Worm (Caenorhabditis elegans) whole organism, L4 larva: ENCODE results near the gene sra-33.

Experiments
- R02D3.7 ChIP-seq: fragments of 150-350 bp; sonication (generic microtip); optimal IDR thresholded peaks from 3 replicates; lab custom pipeline; 2014; ENCODE audit warnings: missing biosample characterization, missing genetic modification characterization
- T20F7.1 ChIP-seq: fragments of 200-800 bp; sonication (Bioruptor generic); optimal IDR thresholded peaks from 2 replicates; lab custom pipeline; 2018; ENCODE audit warnings: mild to moderate bottlenecking, missing genetic modification characterization, missing compliant biosample characterization
- T26A8.4 ChIP-seq: fragments of 200-800 bp; sonication (Bioruptor generic); IDR thresholded peaks from 2 replicates; pipeline ENCODE4 v1.3.6; 2022; ENCODE audit warnings: missing genetic modification characterization, missing compliant biosample characterization
- Y105C5A.15 ChIP-seq: fragments of 200-800 bp; sonication (Bioruptor generic); IDR thresholded peaks from 2 replicates; pipeline ENCODE4 v1.3.6; 2022; ENCODE audit warnings: missing genetic modification characterization, missing compliant biosample characterization
- ZK337.2 ChIP-seq: fragments of 200-800 bp; sonication (Bioruptor generic); IDR thresholded peaks from 2 replicates; pipeline ENCODE4 v1.3.6; 2022; ENCODE audit warnings: missing genetic modification reagents, missing genetic modification characterization, missing compliant biosample characterization
- aha-1 ChIP-seq: fragments of 150-350 bp; peaks from one replicate; lab custom pipeline; 2014; ENCODE audit warnings: missing biosample characterization, missing genetic modification characterization
- ama-1 ChIP-seq: fragments of 150-350 bp; optimal IDR thresholded peaks from 2 replicates; lab custom pipeline; 2014; ENCODE audit warnings: inconsistent platforms, mixed read lengths
- ceh-20 ChIP-seq: fragments of 200-800 bp; sonication (Bioruptor generic); IDR thresholded peaks from 2 replicates; pipeline ENCODE4 v1.3.6; 2022; ENCODE audit warnings: missing genetic modification reagents, missing genetic modification characterization, missing compliant biosample characterization
- ceh-62 ChIP-seq: sonication (generic microtip); optimal IDR thresholded peaks from 2 replicates; lab custom pipeline; 2017; ENCODE audit warnings: missing biosample characterization, missing genetic modification characterization
- ces-1 ChIP-seq: fragments of 150-350 bp; sonication (generic microtip); optimal IDR thresholded peaks from 4 replicates; lab custom pipeline; 2014; ENCODE audit warnings: missing biosample characterization, missing genetic modification reagents, missing genetic modification characterization
- cey-2 ChIP-seq: sonication (generic microtip); optimal IDR thresholded peaks from 3 replicates; lab custom pipeline; 2017; ENCODE audit warnings: missing genetic modification characterization, mild to moderate bottlenecking, missing compliant biosample characterization, antibody characterized with exemption, borderline replicate concordance; ENCODE audit not compliant: insufficient read depth
- dmd-6 ChIP-seq: fragments of 200-800 bp; sonication (Bioruptor generic); IDR thresholded peaks from 2 replicates; pipeline ENCODE4 v1.3.6; 2022; ENCODE audit warnings: missing genetic modification reagents, missing genetic modification characterization, missing compliant biosample characterization
- dpl-1 ChIP-seq: fragments of 150-350 bp; optimal IDR thresholded peaks from 2 replicates; lab custom pipeline; 2014; ENCODE audit warnings: missing biosample characterization, missing genetic modification reagents, missing genetic modification characterization
- duxl-1 ChIP-seq: sonication (generic microtip); optimal IDR thresholded peaks from 2 replicates; lab custom pipeline; 2016; ENCODE audit warnings: mild to moderate bottlenecking, missing genetic modification characterization, moderate library complexity, missing compliant biosample characterization; ENCODE audit not compliant: poor library complexity
- dve-1 ChIP-seq: sonication (generic microtip); optimal IDR thresholded peaks from 2 replicates; lab custom pipeline; 2017; ENCODE audit warnings: antibody characterized with exemption, mild to moderate bottlenecking, missing genetic modification characterization, missing compliant biosample characterization; ENCODE audit not compliant: insufficient read depth
- gei-8 ChIP-seq: fragments of 200-800 bp; sonication (Bioruptor generic); optimal IDR thresholded peaks from 2 replicates; lab custom pipeline; 2018; ENCODE audit warnings: mild to moderate bottlenecking, missing genetic modification characterization, missing compliant biosample characterization
- hlh-11 ChIP-seq: fragments of 200-800 bp; sonication (Bioruptor generic); optimal IDR thresholded peaks from 2 replicates; lab custom pipeline; 2018; ENCODE audit warnings: mild to moderate bottlenecking, missing genetic modification characterization, missing compliant biosample characterization
- hlh-30 ChIP-seq: sonication (generic microtip); optimal IDR thresholded peaks from 2 replicates; lab custom pipeline; 2017; ENCODE audit warnings: antibody characterized with exemption, mild to moderate bottlenecking, missing genetic modification characterization, missing compliant biosample characterization; ENCODE audit not compliant: insufficient read depth
- hmg-1.1 ChIP-seq: fragments of 200-800 bp; sonication (Bioruptor generic); IDR thresholded peaks from 2 replicates; pipeline ENCODE4 v1.3.6; 2022; ENCODE audit warnings: missing genetic modification reagents, missing genetic modification characterization, missing compliant biosample characterization
- lin-38 ChIP-seq: fragments of 200-800 bp; sonication (Bioruptor generic); IDR thresholded peaks from 2 replicates; pipeline ENCODE4 v1.3.6; 2022; ENCODE audit warnings: missing genetic modification reagents, missing genetic modification characterization, missing compliant biosample characterization
- lsy-2 ChIP-seq, 2 experiments: fragments of 150-350 bp in 1 of 2; sonication (generic microtip) in 1 of 2; optimal IDR thresholded peaks; 2 replicates each; lab custom pipeline; 2014 to 2017; ENCODE audit warnings: missing biosample characterization in 2 of 2, missing genetic modification characterization in 2 of 2
- mdt-29 ChIP-seq: fragments of 200-800 bp; sonication (Bioruptor generic); IDR thresholded peaks from 2 replicates; pipeline ENCODE4 v1.3.6; 2022; ENCODE audit warnings: missing genetic modification reagents, missing genetic modification characterization, missing compliant biosample characterization
- mep-1 ChIP-seq: fragments of 150-350 bp; sonication (generic microtip); optimal IDR thresholded peaks from 3 replicates; lab custom pipeline; 2014; ENCODE audit warnings: missing biosample characterization, missing genetic modification characterization
- mes-2 ChIP-seq: sonication (generic microtip); optimal IDR thresholded peaks from 2 replicates; lab custom pipeline; 2016; ENCODE audit warnings: missing genotype, mild to moderate bottlenecking, missing genetic modification characterization, missing compliant biosample characterization; ENCODE audit not compliant: poor library complexity, severe bottlenecking
- mxl-3 ChIP-seq: fragments of 200-800 bp; sonication (Bioruptor generic); optimal IDR thresholded peaks from 2 replicates; lab custom pipeline; 2018; ENCODE audit warnings: mild to moderate bottlenecking, missing genetic modification characterization, missing compliant biosample characterization
- nhr-10 ChIP-seq: fragments of 150-350 bp; optimal IDR thresholded peaks from 2 replicates; lab custom pipeline; 2014; ENCODE audit warnings: missing biosample characterization, missing genetic modification characterization
- nhr-11 ChIP-seq: fragments of 150-350 bp; optimal IDR thresholded peaks from 2 replicates; lab custom pipeline; 2014; ENCODE audit warnings: missing biosample characterization, missing genetic modification characterization
- nhr-28 ChIP-seq: fragments of 150-350 bp; optimal IDR thresholded peaks from 2 replicates; lab custom pipeline; 2014; ENCODE audit warnings: missing biosample characterization, missing genetic modification characterization
- nhr-6 ChIP-seq: fragments of 150-350 bp; optimal IDR thresholded peaks from 2 replicates; lab custom pipeline; 2014; ENCODE audit warnings: missing biosample characterization, missing genetic modification characterization
- nhr-77 ChIP-seq: fragments of 150-350 bp; optimal IDR thresholded peaks from 2 replicates; lab custom pipeline; 2014; ENCODE audit warnings: missing biosample characterization, missing genetic modification characterization
- pha-4 ChIP-seq, 2 experiments: fragments of 150-350 bp in 1 of 2; fragments of 200-800 bp in 1 of 2; sonication (Bioruptor generic) in 1 of 2; IDR thresholded peaks in 1 of 2; optimal IDR thresholded peaks in 1 of 2; 2 replicates each; pipeline versions ENCODE4 v1.3.6 to Lab custom; 2014 to 2022; ENCODE audit warnings: missing genetic modification characterization in 2 of 2, missing genetic modification reagents in 2 of 2, missing biosample characterization in 1 of 2, missing compliant biosample characterization in 1 of 2
- pqm-1 ChIP-seq: sonication (generic microtip); optimal IDR thresholded peaks from 2 replicates; lab custom pipeline; 2017; ENCODE audit warnings: missing biosample characterization, missing genetic modification characterization
- snpc-4 ChIP-seq: fragments of 150-350 bp; optimal IDR thresholded peaks from 2 replicates; lab custom pipeline; 2014; ENCODE audit warnings: missing biosample characterization, missing genetic modification characterization
- spr-3 ChIP-seq: fragments of 200-800 bp; sonication (Bioruptor generic); optimal IDR thresholded peaks from 2 replicates; lab custom pipeline; 2018; ENCODE audit warnings: mild to moderate bottlenecking, missing genetic modification characterization, missing compliant biosample characterization
- tra-1 ChIP-seq: fragments of 200-800 bp; sonication (Bioruptor generic); IDR thresholded peaks from 2 replicates; pipeline ENCODE4 v1.3.6; 2022; ENCODE audit warnings: missing genetic modification reagents, missing genetic modification characterization, missing compliant biosample characterization
- unc-130 ChIP-seq: sonication (generic microtip); optimal IDR thresholded peaks from 2 replicates; lab custom pipeline; 2016; ENCODE audit warnings: missing genetic modification reagents, missing genetic modification characterization, missing compliant biosample characterization
- unc-62 ChIP-seq, 3 experiments: fragments of 150-350 bp in 1 of 3; sonication (generic microtip); optimal IDR thresholded peaks in 2 of 3; peaks in 1 of 3; 1 replicate in 1 of 3; 2 replicates in 2 of 3; lab custom pipeline; 2014 to 2017; ENCODE audit warnings: missing biosample characterization in 3 of 3, missing genetic modification characterization in 3 of 3, missing genetic modification reagents in 3 of 3, missing genotype in 1 of 3
- zfp-2 ChIP-seq: sonication (generic microtip); optimal IDR thresholded peaks from 2 replicates; lab custom pipeline; 2016; ENCODE audit warnings: mild to moderate bottlenecking, missing genetic modification characterization, missing compliant biosample characterization
- zip-11 ChIP-seq: fragments of 200-800 bp; sonication (Bioruptor generic); IDR thresholded peaks from 2 replicates; pipeline ENCODE4 v1.3.6; 2022; ENCODE audit warnings: missing genetic modification characterization, missing compliant biosample characterization

The sra-33 gene

DNA sequence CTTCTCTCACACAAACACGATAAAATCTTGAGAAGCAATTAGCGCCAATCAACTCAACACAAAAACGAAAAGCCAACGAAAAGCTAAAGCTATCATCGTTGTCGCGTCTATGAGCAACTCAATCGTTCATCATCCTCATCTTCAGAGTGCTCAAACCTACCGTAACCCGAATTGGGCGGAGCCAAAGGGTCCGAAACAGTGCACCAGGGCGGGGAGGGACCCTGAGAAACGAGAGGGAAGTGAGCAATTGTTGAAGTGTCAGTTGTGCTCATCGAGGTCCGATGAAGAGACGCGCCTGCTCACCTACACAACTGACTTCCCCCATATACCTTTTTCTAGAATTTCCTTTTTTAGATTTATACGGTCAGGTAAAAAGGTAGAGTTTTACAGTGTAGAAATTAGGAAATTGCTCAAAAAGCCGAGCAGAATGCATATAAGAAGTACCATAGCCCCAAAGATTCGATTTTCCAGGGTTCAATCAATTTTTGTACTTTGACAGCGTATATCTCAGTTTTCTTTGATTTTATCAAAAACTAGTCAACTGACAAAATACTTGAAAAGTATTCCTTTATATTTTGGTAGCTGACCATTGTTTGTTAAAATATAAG, 18.6 kb downstream of the sra-33 start, which contains the start of gene hlh-1 (continued):
- no peak for TF ChIP-seq T26A8.4
- no peak for TF ChIP-seq nhr-6 (tag; lab: Kevin White, UChicago)
- no peak for TF ChIP-seq zip-11
- TF ChIP-seq nhr-11 (tag; lab: Kevin White, UChicago), result peak; percentile 47

DNA sequence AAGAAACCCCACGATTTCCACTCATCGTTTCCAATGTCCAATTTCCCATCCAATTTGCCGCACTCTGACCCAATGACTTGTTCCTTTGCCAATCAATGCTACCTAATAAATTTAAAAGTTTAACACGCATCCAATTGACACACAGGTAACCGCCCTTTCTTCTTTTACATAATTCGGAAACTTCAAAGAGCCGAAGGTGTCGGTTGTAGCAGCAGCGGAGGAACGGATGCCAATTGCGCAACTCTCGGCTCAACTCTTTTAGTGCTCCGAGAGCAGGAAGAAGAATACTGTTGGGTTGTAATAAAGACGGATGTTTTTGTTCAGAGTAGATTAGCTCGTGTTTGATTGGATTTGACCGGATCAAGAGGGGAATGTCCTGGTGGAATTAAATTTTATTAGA, 19.8 kb downstream of the sra-33 start:
- TF ChIP-seq unc-62 (GFP tag; optimal IDR thresholded peaks at IDR 0.05 in 1 of 2; lab: Kevin White, UChicago) (peak in 1 of 2 experiments; percentile 11), unc-62 (tag; optimal IDR thresholded peaks at IDR 0.05; lab: Kevin White, UChicago) (no peak), R02D3.7 (no peak), hlh-30 (tag; lab: Kevin White, UChicago) (no peak), ces-1 (GFP tag; lab: Kevin White, UChicago) (no peak), tra-1 (GFP tag; lab: Robert Waterston, UW) (no peak), aha-1 (peak; percentile 14), duxl-1 (tag; lab: Kevin White, UChicago) (no peak)

DNA sequence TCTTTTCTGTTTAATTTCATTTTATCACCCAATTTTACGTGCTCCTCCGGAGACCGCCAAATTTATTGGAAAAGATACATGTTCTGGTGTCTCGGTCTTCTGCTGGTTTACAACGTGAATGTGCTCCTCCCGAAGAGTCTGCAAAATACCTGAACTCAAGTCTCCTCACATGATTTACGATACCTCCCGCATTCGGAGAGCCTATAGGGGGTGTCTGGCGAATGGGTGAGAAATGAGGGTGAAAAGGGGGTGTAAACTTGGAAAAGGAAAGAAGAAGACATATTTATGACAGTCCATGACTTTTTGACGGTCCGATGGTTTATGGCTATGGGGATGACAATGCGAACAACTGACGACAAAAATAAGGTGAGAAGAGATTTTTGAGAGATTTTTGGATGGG, 20.8 kb downstream of the sra-33 start:
- TF ChIP-seq spr-3 (GFP tag; lab: Kevin White, UChicago), result no peak
- TF ChIP-seq unc-130 (GFP tag; lab: Kevin White, UChicago), result no peak

DNA sequence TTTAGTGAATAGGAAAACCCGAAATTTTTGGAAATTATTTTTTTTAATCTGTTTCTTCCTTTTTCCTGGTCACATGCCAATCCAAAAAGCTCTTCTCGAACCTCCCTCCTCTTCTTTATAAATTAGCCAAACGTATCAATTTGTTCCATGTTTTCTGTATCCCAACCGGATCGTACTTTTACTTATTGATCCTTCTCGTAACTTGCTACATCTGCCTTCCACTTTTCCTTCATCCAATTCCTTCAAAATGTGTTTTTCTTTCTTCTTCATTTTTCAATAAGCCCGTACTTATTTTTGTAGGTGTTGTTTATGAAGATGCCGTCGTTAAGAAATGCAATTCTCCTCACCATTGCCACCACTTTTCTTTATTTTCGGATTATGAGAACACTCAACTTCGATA, 25.1 kb downstream of the sra-33 start, which contains the start of gene cyp-23A1:
cyp-23A1 (plus strand) TSS at position 301 of the 400 bp plus-strand sequence.
- TF ChIP-seq R02D3.7 (no peak), mxl-3 (GFP tag; lab: Kevin White, UChicago) (no peak), zip-11 (no peak), ceh-20 (no peak), lin-38 (no peak), ceh-62 (tag; lab: Kevin White, UChicago) (no peak), gei-8 (GFP tag; lab: Kevin White, UChicago) (no peak), mdt-29 (GFP tag; lab: Robert Waterston, UW) (no peak)

DNA sequence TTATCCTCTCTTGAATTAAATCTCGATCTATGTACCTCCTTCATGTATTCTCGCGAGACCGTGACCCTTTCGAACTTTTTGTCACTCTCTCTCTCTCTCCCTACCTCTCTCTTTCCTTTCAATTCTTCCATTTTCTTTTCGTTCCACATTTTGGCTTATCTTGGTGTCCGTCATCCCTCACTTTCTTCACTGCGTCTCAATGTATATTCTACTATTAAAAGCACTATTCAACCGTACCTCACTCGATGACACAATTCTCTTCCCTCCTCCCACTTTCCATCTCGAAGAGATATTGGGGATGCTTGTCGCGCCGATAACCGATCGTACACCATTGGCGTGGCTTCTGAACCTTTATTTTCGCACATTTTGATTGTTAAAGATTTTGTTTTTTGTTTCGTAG, 26.4 kb downstream of the sra-33 start:
- TF ChIP-seq cey-2 (tag; lab: Kevin White, UChicago) (no peak), unc-62 (GFP tag; optimal IDR thresholded peaks at IDR 0.05 in 1 of 2; lab: Kevin White, UChicago) (peak in 1 of 2 experiments; percentile 63), unc-62 (tag; optimal IDR thresholded peaks at IDR 0.05; lab: Kevin White, UChicago) (no peak), ZK337.2 (GFP tag; lab: Robert Waterston, UW) (no peak), mes-2 (no peak), hmg-1.1 (no peak)

DNA sequence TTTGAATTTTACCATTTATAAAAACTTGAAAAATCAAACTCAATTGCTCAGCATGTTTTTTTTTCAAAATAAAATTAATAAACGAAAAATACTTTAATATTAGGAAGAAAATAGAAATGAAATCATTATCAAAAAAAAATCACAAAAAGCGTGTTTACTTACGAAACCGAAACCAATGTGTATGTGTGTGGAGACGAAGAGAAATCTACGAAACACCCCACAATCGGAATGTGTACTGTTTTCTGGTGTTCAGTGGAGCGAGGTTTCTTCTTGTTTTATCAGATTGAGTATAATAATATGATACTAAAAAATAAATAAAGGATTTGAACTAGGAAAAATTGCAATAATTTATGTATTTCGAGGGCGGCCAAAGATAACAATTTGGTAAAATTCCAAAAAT, 29.4 kb downstream of the sra-33 start:
- TF ChIP-seq dve-1 (tag; lab: Kevin White, UChicago) (peak; percentile 68), T20F7.1 (no peak), snpc-4 (tag; lab: Kevin White, UChicago) (no peak), Y105C5A.15 (GFP tag; lab: Robert Waterston, UW) (no peak), nhr-10 (tag; lab: Kevin White, UChicago) (no peak), hlh-11 (tag; lab: Kevin White, UChicago) (peak; percentile 57), hlh-30 (tag; lab: Kevin White, UChicago) (peak; percentile 21), dpl-1 (GFP tag; lab: Kevin White, UChicago) (peak; percentile 21), nhr-77 (tag; lab: Kevin White, UChicago) (peak; percentile 53), zfp-2 (tag; lab: Kevin White, UChicago) (no peak), dmd-6 (GFP tag; lab: Robert Waterston, UW) (0 out of 2 replicates have a peak, but pooled peaks have one; percentile 29), mes-2 (peak; percentile 48), duxl-1 (tag; lab: Kevin White, UChicago) (no peak), lsy-2 (tag; optimal IDR thresholded peaks at IDR 0.05; lab: Kevin White, UChicago) (peak in 1 of 2 experiments; percentile 43), nhr-28 (tag; lab: Kevin White, UChicago) (peak; percentile 84), pqm-1 (tag; lab: Kevin White, UChicago) (peak; percentile 44), mep-1 (tag; lab: Kevin White, UChicago) (peak; percentile 26), pha-4 (GFP tag; IDR thresholded peaks at IDR 0.05; lab: Robert Waterston, UW) (no peak), pha-4 (tag; optimal IDR thresholded peaks at IDR 0.05; lab: Kevin White, UChicago) (peak; percentile 70), ama-1 (lab: Kevin White, UChicago) (no peak)
